Fruit fly (Drosophila melanogaster) whole organism, embryonic: Measurements from ENCODE around the gene Torsin.

Source experiments
- B-H2 ChIP-seq: fragments of 200-800 bp; sonication (Bioruptor generic); optimal IDR thresholded peaks from 2 replicates; lab custom pipeline; 2018; ENCODE audit warnings: missing biosample characterization, mild to moderate bottlenecking, missing genetic modification characterization
- BtbVII ChIP-seq: fragments of 200-800 bp; sonication (Bioruptor generic); optimal IDR thresholded peaks from 3 replicates; lab custom pipeline; 2017; ENCODE audit warnings: missing biosample characterization, mild to moderate bottlenecking, missing genetic modification characterization
- CG11696 ChIP-seq: fragments of 200-800 bp; sonication (Bioruptor generic); IDR thresholded peaks from 2 replicates; pipeline ENCODE4 v1.3.6; 2022; ENCODE audit warnings: missing biosample characterization, missing genetic modification characterization
- CG12219 ChIP-seq: fragments of 200-800 bp; sonication (Bioruptor generic); optimal IDR thresholded peaks from 3 replicates; lab custom pipeline; 2018; ENCODE audit warnings: missing biosample characterization, mild to moderate bottlenecking, missing genetic modification characterization
- CG12299 ChIP-seq: fragments of 200-800 bp; sonication (Bioruptor generic); optimal IDR thresholded peaks from 2 replicates; lab custom pipeline; 2018; ENCODE audit warnings: missing biosample characterization, mild to moderate bottlenecking, missing genetic modification characterization
- CG15696 ChIP-seq: fragments of 200-800 bp; sonication (Bioruptor generic); optimal IDR thresholded peaks from 2 replicates; lab custom pipeline; 2019; ENCODE audit warnings: missing biosample characterization, mild to moderate bottlenecking, missing genetic modification characterization, moderate library complexity
- CG17385 ChIP-seq: fragments of 200-800 bp; sonication (Bioruptor generic); optimal IDR thresholded peaks from 3 replicates; lab custom pipeline; 2018; ENCODE audit warnings: missing biosample characterization, mild to moderate bottlenecking, missing genetic modification characterization
- CG2116 ChIP-seq: fragments of 200-800 bp; sonication (Bioruptor generic); optimal IDR thresholded peaks from 3 replicates; lab custom pipeline; 2018; ENCODE audit warnings: missing biosample characterization, mild to moderate bottlenecking, missing genetic modification characterization
- CG30403 ChIP-seq: fragments of 200-800 bp; sonication (Bioruptor generic); optimal IDR thresholded peaks from 3 replicates; lab custom pipeline; 2016; ENCODE audit warnings: missing biosample characterization, missing genetic modification characterization
- CG3163 ChIP-seq: fragments of 200-800 bp; sonication (Bioruptor generic); optimal IDR thresholded peaks from 3 replicates; lab custom pipeline; 2016; ENCODE audit warnings: missing biosample characterization, missing genetic modification characterization
- CG32767 ChIP-seq: fragments of 200-800 bp; sonication (Bioruptor generic); IDR thresholded peaks from 2 replicates; pipeline ENCODE4 v1.3.6; 2022; ENCODE audit warnings: missing biosample characterization, missing genetic modification characterization
- CG32772 ChIP-seq: fragments of 200-800 bp; sonication (Bioruptor generic); IDR thresholded peaks from 2 replicates; pipeline ENCODE4 v1.3.6; 2022; ENCODE audit warnings: missing biosample characterization, missing genetic modification characterization
- CG4404 ChIP-seq: fragments of 200-800 bp; sonication (Bioruptor generic); IDR thresholded peaks from 2 replicates; pipeline ENCODE4 v1.3.6; 2022; ENCODE audit warnings: missing biosample characterization, missing genetic modification characterization
- CG5180 ChIP-seq: fragments of 200-800 bp; sonication (Bioruptor generic); optimal IDR thresholded peaks from 3 replicates; lab custom pipeline; 2017; ENCODE audit warnings: missing biosample characterization, missing genetic modification characterization, mild to moderate bottlenecking, moderate library complexity, missing genetic modification reagents
- CG6791 ChIP-seq: fragments of 200-800 bp; sonication (Bioruptor generic); IDR thresholded peaks from 3 replicates; pipeline ENCODE4 v1.3.6; 2022; ENCODE audit warnings: missing biosample characterization, missing genetic modification characterization; ENCODE audit not compliant: partially characterized antibody
- CG8089 ChIP-seq: fragments of 200-800 bp; sonication (Bioruptor generic); optimal IDR thresholded peaks from 3 replicates; lab custom pipeline; 2016; ENCODE audit warnings: missing biosample characterization, missing genetic modification characterization
- Camta ChIP-seq: fragments of 200-800 bp; sonication (Bioruptor generic); optimal IDR thresholded peaks from 2 replicates; lab custom pipeline; 2016; ENCODE audit warnings: missing biosample characterization, missing genetic modification characterization
- Dfd ChIP-seq, 2 experiments: fragments of >200 bp; optimal IDR thresholded peaks; 2 replicates each; lab custom pipeline; 2017; ENCODE audit warnings: missing biosample characterization in 2 of 2, missing genetic modification characterization in 2 of 2
- E2f2 ChIP-seq: fragments of 200-800 bp; sonication (Bioruptor generic); IDR thresholded peaks from 2 replicates; pipeline ENCODE4 v1.3.6; 2022; ENCODE audit warnings: missing biosample characterization, missing genetic modification characterization
- ERR ChIP-seq: fragments of 200-800 bp; sonication (Bioruptor generic); optimal IDR thresholded peaks from 2 replicates; lab custom pipeline; 2016; ENCODE audit warnings: missing biosample characterization, missing genetic modification characterization
- Eip74EF ChIP-seq, 2 experiments: fragments of 200-800 bp in 1 of 2; fragments of >200 bp in 1 of 2; sonication (Bioruptor generic) in 1 of 2; optimal IDR thresholded peaks; 2 replicates each; lab custom pipeline; 2017 to 2019; ENCODE audit warnings: missing biosample characterization in 2 of 2, missing genetic modification characterization in 2 of 2, mild to moderate bottlenecking in 1 of 2, moderate library complexity in 1 of 2
- Fer3 ChIP-seq: fragments of 200-800 bp; sonication (Bioruptor generic); optimal IDR thresholded peaks from 2 replicates; lab custom pipeline; 2018; ENCODE audit warnings: missing biosample characterization, mild to moderate bottlenecking, missing genetic modification characterization, moderate library complexity
- Gsc ChIP-seq: fragments of 200-800 bp; sonication (Bioruptor generic); IDR thresholded peaks from 2 replicates; pipeline ENCODE4 v1.3.6; 2022; ENCODE audit warnings: missing biosample characterization, missing genetic modification characterization
- Hand ChIP-seq: fragments of 200-800 bp; sonication (Bioruptor generic); optimal IDR thresholded peaks from 2 replicates; lab custom pipeline; 2017; ENCODE audit warnings: mild to moderate bottlenecking, missing biosample characterization, missing genetic modification reagents, missing genetic modification characterization
- Taf1 ChIP-seq: fragments of 200-800 bp; sonication (Bioruptor generic); IDR thresholded peaks from 2 replicates; pipeline ENCODE4 v1.3.6; 2022; ENCODE audit warnings: missing biosample characterization, missing genetic modification characterization
- btn ChIP-seq: fragments of 200-800 bp; sonication (Bioruptor generic); optimal IDR thresholded peaks from 2 replicates; lab custom pipeline; 2016; ENCODE audit warnings: missing biosample characterization, missing genetic modification characterization
- chif ChIP-seq, 2 experiments: fragments of 200-800 bp; sonication (Bioruptor generic); optimal IDR thresholded peaks; 3 replicates each; lab custom pipeline; 2016; ENCODE audit warnings: missing biosample characterization in 2 of 2, missing genetic modification characterization in 2 of 2
- crc ChIP-seq: fragments of 200-800 bp; sonication (Bioruptor generic); optimal IDR thresholded peaks from 2 replicates; lab custom pipeline; 2016; ENCODE audit warnings: missing biosample characterization, missing genetic modification characterization
- dati ChIP-seq: fragments of 200-800 bp; sonication (Bioruptor generic); IDR thresholded peaks from 2 replicates; pipeline ENCODE4 v1.3.6; 2022; ENCODE audit warnings: missing biosample characterization, missing genetic modification characterization
- ems ChIP-seq: fragments of 200-800 bp; sonication (Bioruptor generic); optimal IDR thresholded peaks from 3 replicates; lab custom pipeline; 2016; ENCODE audit warnings: missing biosample characterization, missing genetic modification characterization
- exex ChIP-seq: fragments of 200-800 bp; sonication (Bioruptor generic); optimal IDR thresholded peaks from 4 replicates; lab custom pipeline; 2018; ENCODE audit warnings: missing biosample characterization, mild to moderate bottlenecking, missing genetic modification characterization, moderate library complexity
- ftz-f1 ChIP-seq: fragments of 200-800 bp; sonication (Bioruptor generic); optimal IDR thresholded peaks from 2 replicates; lab custom pipeline; 2016; ENCODE audit warnings: missing biosample characterization, missing genetic modification characterization
- hb ChIP-seq: fragments of 200-800 bp; sonication (Bioruptor generic); IDR thresholded peaks from 3 replicates; pipeline ENCODE4 v1.3.6; 2022; ENCODE audit warnings: missing biosample characterization, missing genetic modification characterization; ENCODE audit not compliant: partially characterized antibody
- her ChIP-seq: fragments of 200-800 bp; sonication (Bioruptor generic); optimal IDR thresholded peaks from 2 replicates; lab custom pipeline; 2016; ENCODE audit warnings: missing biosample characterization, missing genetic modification characterization
- hth ChIP-seq: fragments of >200 bp; optimal IDR thresholded peaks from 2 replicates; lab custom pipeline; 2017; ENCODE audit warnings: inconsistent platforms
- ind ChIP-seq: fragments of 200-800 bp; sonication (Bioruptor generic); optimal IDR thresholded peaks from 3 replicates; lab custom pipeline; 2016; ENCODE audit warnings: missing biosample characterization, missing genetic modification characterization
- inv ChIP-seq: fragments of 200-800 bp; sonication (Bioruptor generic); IDR thresholded peaks from 2 replicates; pipeline ENCODE4 v1.3.6; 2022; ENCODE audit warnings: missing biosample characterization, missing genetic modification characterization; ENCODE audit not compliant: partially characterized antibody
- jumu ChIP-seq: fragments of 200-800 bp; sonication (Bioruptor generic); optimal IDR thresholded peaks from 3 replicates; lab custom pipeline; 2016; ENCODE audit warnings: missing biosample characterization, missing genetic modification characterization
- lola ChIP-seq, 3 experiments: fragments of >200 bp in 2 of 3; fragments of 200-800 bp in 1 of 3; sonication (Bioruptor generic) in 1 of 3; optimal IDR thresholded peaks; 2 replicates each; lab custom pipeline; 2017 to 2019; ENCODE audit warnings: missing biosample characterization in 3 of 3, missing genetic modification characterization in 3 of 3, mild to moderate bottlenecking in 1 of 3, moderate library complexity in 1 of 3
- mam ChIP-seq: fragments of 200-800 bp; sonication (Bioruptor generic); optimal IDR thresholded peaks from 3 replicates; lab custom pipeline; 2016; ENCODE audit warnings: missing biosample characterization, missing genetic modification characterization
- nau ChIP-seq: fragments of 200-800 bp; sonication (Bioruptor generic); optimal IDR thresholded peaks from 3 replicates; lab custom pipeline; 2017; ENCODE audit warnings: missing biosample characterization, mild to moderate bottlenecking, missing genetic modification characterization, missing genetic modification reagents
- otp ChIP-seq: fragments of 200-800 bp; sonication (Bioruptor generic); IDR thresholded peaks from 3 replicates; pipeline ENCODE4, ENCODE4 v1.3.6; 2022; ENCODE audit warnings: missing biosample characterization, missing genetic modification characterization
- pfk ChIP-seq: fragments of 200-800 bp; sonication (Bioruptor generic); optimal IDR thresholded peaks from 2 replicates; lab custom pipeline; 2018; ENCODE audit warnings: missing biosample characterization, mild to moderate bottlenecking, missing genetic modification characterization, moderate library complexity
- pros ChIP-seq: fragments of 200-800 bp; sonication (Bioruptor generic); optimal IDR thresholded peaks from 3 replicates; lab custom pipeline; 2019; ENCODE audit warnings: missing biosample characterization, mild to moderate bottlenecking, missing genetic modification characterization, moderate library complexity
- ranshi ChIP-seq: fragments of 200-800 bp; sonication (Bioruptor generic); IDR thresholded peaks from 2 replicates; pipeline ENCODE4 v1.3.6; 2022; ENCODE audit warnings: missing biosample characterization, missing genetic modification characterization
- sim ChIP-seq: fragments of 200-800 bp; sonication (Bioruptor generic); IDR thresholded peaks from 2 replicates; pipeline ENCODE4 v1.3.6; 2022; ENCODE audit warnings: missing biosample characterization, missing genetic modification characterization
- slou ChIP-seq: fragments of 200-800 bp; sonication (Bioruptor generic); optimal IDR thresholded peaks from 3 replicates; lab custom pipeline; 2016; ENCODE audit warnings: missing biosample characterization, missing genetic modification characterization
- tio ChIP-seq: fragments of 200-800 bp; sonication (Bioruptor generic); optimal IDR thresholded peaks from 2 replicates; lab custom pipeline; 2017; ENCODE audit warnings: missing biosample characterization, missing genetic modification characterization, inconsistent platforms
- tna ChIP-seq: fragments of 200-800 bp; sonication (Bioruptor generic); IDR thresholded peaks from 2 replicates; pipeline ENCODE4 v1.3.6; 2022; ENCODE audit warnings: missing biosample characterization, missing genetic modification characterization; ENCODE audit not compliant: partially characterized antibody
- vvl ChIP-seq: fragments of 200-800 bp; sonication (Bioruptor generic); IDR thresholded peaks from 2 replicates; pipeline ENCODE4 v1.3.6; 2022; ENCODE audit warnings: missing biosample characterization, missing genetic modification characterization

Torsin gene

DNA sequence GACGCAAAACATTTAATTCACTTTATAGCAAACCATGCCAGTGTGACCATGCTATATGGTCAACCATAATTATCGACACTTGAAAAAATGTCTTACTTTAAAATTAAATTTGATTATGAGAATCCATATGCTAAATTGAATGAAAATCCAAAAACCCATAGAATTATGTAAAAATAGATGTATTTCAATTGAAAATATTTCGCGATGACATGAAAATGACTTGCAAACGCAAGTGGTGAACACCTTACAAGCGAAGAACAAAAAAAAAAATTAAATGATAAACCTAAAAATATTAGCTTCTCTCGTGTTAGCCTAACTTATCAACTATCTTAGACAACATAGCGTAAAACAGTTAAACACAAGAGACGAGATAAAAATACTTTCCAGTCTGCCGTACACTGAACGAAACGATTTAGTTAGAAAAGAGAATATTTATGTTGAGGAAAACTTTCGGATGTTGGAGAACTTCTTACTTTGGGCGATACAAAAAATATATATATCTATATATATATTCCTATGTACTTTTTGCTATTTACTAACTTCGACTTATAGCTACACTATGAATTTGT lies 30.1 kb upstream of the Torsin start (continued):
- TF ChIP-seq otp = peak; percentile 60; the same call in 1 of the 3 replicates
- no peak for TF ChIP-seq inv
- TF ChIP-seq Camta (GFP tag; lab: Kevin White, UChicago) = peak; percentile 43
- TF ChIP-seq ind (GFP tag; lab: Kevin White, UChicago) = peak; percentile 50
- TF ChIP-seq hth (lab: Kevin White, UChicago) = no peak
- TF ChIP-seq her (GFP tag; lab: Kevin White, UChicago) = peak; percentile 31
- peak; percentile 47 for TF ChIP-seq CG12219
- peak in 1 of 2 experiments; percentile 48 for TF ChIP-seq chif (GFP tag; optimal IDR thresholded peaks at IDR 0.05; lab: Kevin White, UChicago)
- TF ChIP-seq CG8089 (GFP tag; lab: Kevin White, UChicago) = no peak
- TF ChIP-seq tna = no peak
- no peak for TF ChIP-seq pfk (GFP tag; lab: Kevin White, UChicago)
- TF ChIP-seq CG6791 = no peak
- TF ChIP-seq btn = peak; percentile 55
- no peak for TF ChIP-seq Eip74EF (GFP tag; optimal IDR thresholded peaks at IDR 0.05; lab: Kevin White, UChicago)
- TF ChIP-seq vvl (GFP tag; lab: Robert Waterston, UW) = peak; percentile 64
- TF ChIP-seq B-H2 = no peak
- TF ChIP-seq Dfd (GFP tag; optimal IDR thresholded peaks at IDR 0.05; lab: Kevin White, UChicago) = no peak
- peak; percentile 56 for TF ChIP-seq slou (GFP tag; lab: Kevin White, UChicago)
- TF ChIP-seq ranshi (GFP tag; lab: Robert Waterston, UW) = peak; percentile 66; the same call in 1 of the 2 replicates
- TF ChIP-seq ERR (GFP tag; lab: Kevin White, UChicago) = no peak
- TF ChIP-seq ems (GFP tag; lab: Kevin White, UChicago) = peak; percentile 48
- peak; percentile 8; the same call in 1 of the 2 replicates for TF ChIP-seq E2f2 (GFP tag; lab: Robert Waterston, UW)
- TF ChIP-seq Hand (GFP tag; lab: Kevin White, UChicago) = peak; percentile 43
- no peak; the same call in 1 of the 2 replicates for TF ChIP-seq CG32767 (GFP tag; lab: Robert Waterston, UW)
- no peak for TF ChIP-seq CG3163
- TF ChIP-seq CG32772 = no peak
- no peak for TF ChIP-seq CG11696 (GFP tag; lab: Robert Waterston, UW)
- peak; percentile 35 for TF ChIP-seq BtbVII (GFP tag; lab: Kevin White, UChicago)
- peak; percentile 76 for TF ChIP-seq CG30403 (GFP tag; lab: Kevin White, UChicago)
- no peak for TF ChIP-seq CG4404 (GFP tag; lab: Robert Waterston, UW)
- TF ChIP-seq dati (GFP tag; lab: Robert Waterston, UW) = no peak
- peak; percentile 40 for TF ChIP-seq jumu (GFP tag; lab: Kevin White, UChicago)
- no peak for TF ChIP-seq CG12299 (tag; lab: Kevin White, UChicago)
- TF ChIP-seq CG5180 (GFP tag; lab: Kevin White, UChicago) = peak; percentile 10
- TF ChIP-seq Taf1 (GFP tag; lab: Robert Waterston, UW) = no peak; the same call in 1 of the 2 replicates
- TF ChIP-seq ftz-f1 (GFP tag; lab: Kevin White, UChicago) = no peak
- TF ChIP-seq sim = no peak
- peak; percentile 31 for TF ChIP-seq CG2116 (GFP tag; lab: Kevin White, UChicago)
- peak; percentile 10 for TF ChIP-seq nau (GFP tag; lab: Kevin White, UChicago)
- peak; percentile 30 for TF ChIP-seq exex (tag; lab: Kevin White, UChicago)
- TF ChIP-seq mam (GFP tag; lab: Kevin White, UChicago) = peak; percentile 55
- TF ChIP-seq crc (GFP tag; lab: Kevin White, UChicago) = no peak
- TF ChIP-seq CG17385 (GFP tag; lab: Kevin White, UChicago) = peak; percentile 59
- no peak for TF ChIP-seq hb (GFP tag; lab: Robert Waterston, UW)
- TF ChIP-seq CG15696 = peak; percentile 19
- no peak for TF ChIP-seq pros (GFP tag; lab: Kevin White, UChicago)
- TF ChIP-seq Gsc (GFP tag; lab: Robert Waterston, UW) = no peak
- peak; percentile 67 for TF ChIP-seq tio (GFP tag; lab: Kevin White, UChicago)
- TF ChIP-seq Fer3 (tag; lab: Kevin White, UChicago) = peak; percentile 57
- TF ChIP-seq lola (GFP tag; optimal IDR thresholded peaks at IDR 0.05; lab: Kevin White, UChicago) = peak in 1 of 3 experiments; percentile 48
